Worm (Caenorhabditis elegans) whole organism, young adult: Measurements from ENCODE around the gene lron-14.

Experiments used
- F49E8.2 ChIP-seq: sonication (generic microtip); optimal IDR thresholded peaks from 3 replicates; lab custom pipeline; 2017; ENCODE audit warnings: missing genetic modification characterization, mild to moderate bottlenecking, missing compliant biosample characterization, antibody characterized with exemption, moderate library complexity; ENCODE audit not compliant: insufficient read depth
- akir-1 ChIP-seq: fragments of 200-800 bp; sonication (Bioruptor generic); optimal IDR thresholded peaks from 2 replicates; lab custom pipeline; 2018; ENCODE audit warnings: mild to moderate bottlenecking, missing genetic modification characterization, moderate library complexity, missing compliant biosample characterization
- dpff-1 ChIP-seq: sonication (generic microtip); optimal IDR thresholded peaks from 2 replicates; lab custom pipeline; 2017; ENCODE audit warnings: mild to moderate bottlenecking, missing genetic modification characterization, missing compliant biosample characterization
- nhr-90 ChIP-seq: sonication (generic microtip); optimal IDR thresholded peaks from 2 replicates; lab custom pipeline; 2016; ENCODE audit warnings: missing genotype, mild to moderate bottlenecking, missing genetic modification characterization, missing compliant biosample characterization
- pbrm-1 ChIP-seq: fragments of 200-800 bp; sonication (Bioruptor generic); IDR thresholded peaks from 2 replicates; pipeline ENCODE4 v1.3.6; 2022; ENCODE audit warnings: missing genetic modification reagents, missing genetic modification characterization, missing compliant biosample characterization
- pha-4 ChIP-seq: fragments of 150-350 bp; sonication (generic microtip); optimal IDR thresholded peaks from 2 replicates; lab custom pipeline; 2014; ENCODE audit warnings: missing biosample characterization, missing genetic modification reagents, missing genetic modification characterization
- sdz-38 ChIP-seq: sonication (generic microtip); optimal IDR thresholded peaks from 2 replicates; lab custom pipeline; 2016; ENCODE audit warnings: missing genotype, missing genetic modification characterization, missing compliant biosample characterization
- sea-2 ChIP-seq: fragments of 200-800 bp; sonication (Bioruptor generic); IDR thresholded peaks from 2 replicates; pipeline ENCODE4 v1.3.6; 2022; ENCODE audit warnings: missing genetic modification characterization, missing compliant biosample characterization
- snpc-4 ChIP-seq, 5 experiments: fragments of 150-350 bp in 1 of 5; sonication (generic microtip) in 4 of 5; optimal IDR thresholded peaks; 2 replicates each; lab custom pipeline; 2014 to 2018; ENCODE audit warnings: missing genetic modification characterization in 5 of 5, missing biosample characterization in 3 of 5, antibody characterized with exemption in 2 of 5, mild to moderate bottlenecking in 2 of 5, missing compliant biosample characterization in 2 of 5, missing genotype in 2 of 5, moderate library complexity in 2 of 5, missing genetic modification reagents in 1 of 5
- tbx-9 ChIP-seq: sonication (generic microtip); optimal IDR thresholded peaks from 2 replicates; lab custom pipeline; 2016; ENCODE audit warnings: borderline replicate concordance, missing genetic modification characterization, inconsistent platforms, missing compliant biosample characterization

DNA sequence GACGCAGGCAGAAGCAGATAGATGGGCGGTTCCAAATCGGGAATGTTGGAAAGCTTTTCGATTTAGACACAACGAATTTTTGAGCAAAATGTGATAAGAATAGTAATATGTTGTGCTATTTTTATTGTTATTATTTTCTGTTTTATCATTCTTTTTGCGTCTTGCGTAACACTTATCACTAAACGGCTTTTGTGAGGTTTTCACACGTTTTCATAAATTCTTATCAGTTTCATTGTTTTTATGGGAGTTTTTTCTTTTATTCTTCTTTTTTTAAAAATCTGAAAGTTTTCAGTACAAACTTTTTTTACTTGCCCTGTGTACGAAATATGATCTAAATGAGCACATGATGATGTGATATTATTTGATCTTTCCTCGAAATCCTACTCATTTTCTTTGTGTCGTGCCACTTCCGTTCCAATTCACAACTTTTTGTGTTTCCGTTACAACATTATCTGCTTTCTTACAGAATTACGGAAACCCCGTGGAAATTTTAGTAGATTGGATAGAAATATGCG, 26.0 kb downstream of the lron-14 start, which contains the start of gene fbl-1:
- TF ChIP-seq sea-2 (GFP tag; lab: Robert Waterston, UW) (no peak), akir-1 (GFP tag; lab: Kevin White, UChicago) (no peak), snpc-4 (GFP tag; optimal IDR thresholded peaks at IDR 0.05; lab: Kevin White, UChicago) (no peak), snpc-4 (tag; optimal IDR thresholded peaks at IDR 0.05; lab: Kevin White, UChicago) (no peak), sdz-38 (tag; lab: Kevin White, UChicago) (no peak), dpff-1 (tag; lab: Kevin White, UChicago) (no peak), pha-4 (tag; lab: Kevin White, UChicago) (no peak), tbx-9 (tag; lab: Kevin White, UChicago) (no peak), F49E8.2 (no peak), nhr-90 (no peak), pbrm-1 (no peak)
